Fruit fly (Drosophila melanogaster): Measurements from ENCODE around the gene Fum2.
A peak's percentile ranks its signal among the peaks of the same experiment; 100 is the strongest.

Gene Fum2

dm6 chrX:6700263-6700989 is 18.9 kb downstream of the Fum2 start:
- TF ChIP-seq foxo (GFP tag; optimal IDR thresholded peaks at IDR 0.05), result no peak
- TF ChIP-seq Abd-B (GFP tag; optimal IDR thresholded peaks at IDR 0.05), result no peak
- no peak for TF ChIP-seq N (GFP tag; optimal IDR thresholded peaks at IDR 0.05)
- TF ChIP-seq dl (GFP tag; optimal IDR thresholded peaks at IDR 0.05; ENCODE audit: insufficient read depth in 1 of 2, partially characterized antibody in 2 of 2), result no peak
- TF ChIP-seq sv (GFP tag; optimal IDR thresholded peaks at IDR 0.05), result no peak
- TF ChIP-seq Mio (GFP tag; optimal IDR thresholded peaks at IDR 0.05), result no peak
- TF ChIP-seq Rel (GFP tag; optimal IDR thresholded peaks at IDR 0.05), result no peak
- no peak for TF ChIP-seq Rel (tag; optimal IDR thresholded peaks at IDR 0.05)
- no peak for TF ChIP-seq h (GFP tag; optimal IDR thresholded peaks at IDR 0.05)
- TF ChIP-seq Vsx2 (GFP tag; optimal IDR thresholded peaks at IDR 0.05; ENCODE audit: partially characterized antibody), result no peak
- no peak for TF ChIP-seq tai (GFP tag; optimal IDR thresholded peaks at IDR 0.05)
- no peak for TF ChIP-seq Dfd (GFP tag; optimal IDR thresholded peaks at IDR 0.05)
- no peak for TF ChIP-seq sage (GFP tag; optimal IDR thresholded peaks at IDR 0.05)
- no peak for TF ChIP-seq br (GFP tag; optimal IDR thresholded peaks at IDR 0.05)
- TF ChIP-seq ey (GFP tag; optimal IDR thresholded peaks at IDR 0.05), result no peak
- no peak for TF ChIP-seq Hnf4 (GFP tag; optimal IDR thresholded peaks at IDR 0.05)
- no peak for TF ChIP-seq Hr83 (GFP tag; optimal IDR thresholded peaks at IDR 0.05; ENCODE audit: poor library complexity, severe bottlenecking)
- no peak for TF ChIP-seq pan (optimal IDR thresholded peaks at IDR 0.05)
- no peak for TF ChIP-seq CG9705 (GFP tag; optimal IDR thresholded peaks at IDR 0.05)
- no peak for TF ChIP-seq Myc (optimal IDR thresholded peaks at IDR 0.05)
- TF ChIP-seq Jra (GFP tag; optimal IDR thresholded peaks at IDR 0.05), result no peak

- TF ChIP-seq Hr78 (GFP tag; optimal IDR thresholded peaks at IDR 0.05) (no peak), Jra (GFP tag; optimal IDR thresholded peaks at IDR 0.05) (no peak), HLH106 (tag; optimal IDR thresholded peaks at IDR 0.05) (no peak), Hnf4 (GFP tag; optimal IDR thresholded peaks at IDR 0.05) (no peak), psq (GFP tag; optimal IDR thresholded peaks at IDR 0.05) (no peak), dmrt93B (GFP tag; optimal IDR thresholded peaks at IDR 0.05) (no peak), sage (GFP tag; optimal IDR thresholded peaks at IDR 0.05) (no peak), Vsx2 (GFP tag; optimal IDR thresholded peaks at IDR 0.05; ENCODE audit: partially characterized antibody) (no peak), h (GFP tag; optimal IDR thresholded peaks at IDR 0.05) (no peak), dl (GFP tag; optimal IDR thresholded peaks at IDR 0.05; ENCODE audit: insufficient read depth in 1 of 2, partially characterized antibody in 2 of 2) (no peak), CG9705 (GFP tag; optimal IDR thresholded peaks at IDR 0.05) (no peak), pan (optimal IDR thresholded peaks at IDR 0.05) (no peak), Dfd (GFP tag; optimal IDR thresholded peaks at IDR 0.05) (no peak), Myc (optimal IDR thresholded peaks at IDR 0.05) (no peak), GATAd (GFP tag; optimal IDR thresholded peaks at IDR 0.05) (no peak), br (GFP tag; optimal IDR thresholded peaks at IDR 0.05) (no peak)
Measured at dm6 chrX:6700990-6701530, 19.5 kb downstream of the Fum2 start.

dm6 chrX:6702028-6702433 is 20.5 kb downstream of the Fum2 start:
- TF ChIP-seq sv (GFP tag; optimal IDR thresholded peaks at IDR 0.05) (peak; percentile 20), OdsH (GFP tag; optimal IDR thresholded peaks at IDR 0.05) (no peak)

dm6 chrX:6702591-6702990 is 21.0 kb downstream of the Fum2 start:
- TF ChIP-seq GATAd (GFP tag; optimal IDR thresholded peaks at IDR 0.05) (no peak), Dfd (GFP tag; optimal IDR thresholded peaks at IDR 0.05) (no peak), Rel (GFP tag; optimal IDR thresholded peaks at IDR 0.05) (no peak), Rel (tag; optimal IDR thresholded peaks at IDR 0.05) (no peak), CG32264 (GFP tag; optimal IDR thresholded peaks at IDR 0.05) (no peak), psq (GFP tag; optimal IDR thresholded peaks at IDR 0.05) (no peak), Myc (optimal IDR thresholded peaks at IDR 0.05) (no peak), ey (GFP tag; optimal IDR thresholded peaks at IDR 0.05) (no peak), woc (GFP tag; optimal IDR thresholded peaks at IDR 0.05) (no peak), lola (GFP tag; optimal IDR thresholded peaks at IDR 0.05) (no peak), fru (GFP tag; optimal IDR thresholded peaks at IDR 0.05) (no peak), N (GFP tag; optimal IDR thresholded peaks at IDR 0.05) (no peak), Hnf4 (GFP tag; optimal IDR thresholded peaks at IDR 0.05) (no peak), sv (GFP tag; optimal IDR thresholded peaks at IDR 0.05) (no peak), Dif (GFP tag; optimal IDR thresholded peaks at IDR 0.05; ENCODE audit: partially characterized antibody) (no peak), Hr83 (GFP tag; optimal IDR thresholded peaks at IDR 0.05; ENCODE audit: poor library complexity, severe bottlenecking) (no peak), dmrt93B (GFP tag; optimal IDR thresholded peaks at IDR 0.05) (no peak)
